Worm (Caenorhabditis elegans) whole organism, L1 larva: ENCODE results near the gene lsd-1.

Source experiments
- C04F5.9 ChIP-seq: sonication (generic microtip); optimal IDR thresholded peaks from 2 replicates; lab custom pipeline; 2016; ENCODE audit warnings: missing genetic modification characterization, missing compliant biosample characterization
- C16A3.4 ChIP-seq: fragments of 150-350 bp; optimal IDR thresholded peaks from 2 replicates; lab custom pipeline; 2014; ENCODE audit warnings: missing biosample characterization, missing genetic modification characterization
- aha-1 ChIP-seq: fragments of 150-350 bp; optimal IDR thresholded peaks from 2 replicates; lab custom pipeline; 2014; ENCODE audit warnings: missing biosample characterization, missing genetic modification characterization
- alr-1 ChIP-seq: fragments of 200-800 bp; sonication (Bioruptor generic); optimal IDR thresholded peaks from 2 replicates; lab custom pipeline; 2018; ENCODE audit warnings: borderline replicate concordance, mild to moderate bottlenecking, missing genetic modification characterization, missing compliant biosample characterization
- ama-1 ChIP-seq: fragments of 150-350 bp; optimal IDR thresholded peaks from 2 replicates; lab custom pipeline; 2014
- blmp-1 ChIP-seq: fragments of 150-350 bp; optimal IDR thresholded peaks from 2 replicates; lab custom pipeline; 2014; ENCODE audit warnings: missing biosample characterization, missing genetic modification characterization
- ceh-63 ChIP-seq: fragments of 200-800 bp; sonication (Bioruptor generic); optimal IDR thresholded peaks from 2 replicates; lab custom pipeline; 2018; ENCODE audit warnings: mild to moderate bottlenecking, missing genetic modification characterization, missing compliant biosample characterization
- ceh-8 ChIP-seq: fragments of 200-800 bp; sonication (Bioruptor generic); optimal IDR thresholded peaks from 2 replicates; lab custom pipeline; 2018; ENCODE audit warnings: mild to moderate bottlenecking, missing genetic modification characterization, moderate library complexity, missing compliant biosample characterization
- ceh-88 ChIP-seq: fragments of 200-800 bp; sonication (Bioruptor generic); IDR thresholded peaks from 2 replicates; pipeline ENCODE4 v1.3.6; 2022; ENCODE audit warnings: missing genetic modification characterization, missing compliant biosample characterization
- ces-1 ChIP-seq: fragments of 150-350 bp; optimal IDR thresholded peaks from 2 replicates; lab custom pipeline; 2014; ENCODE audit warnings: missing biosample characterization, missing genetic modification reagents, missing genetic modification characterization
- dsc-1 ChIP-seq: sonication (generic microtip); optimal IDR thresholded peaks from 2 replicates; lab custom pipeline; 2016; ENCODE audit warnings: mild to moderate bottlenecking, missing genetic modification characterization, missing compliant biosample characterization
- elt-3 ChIP-seq, 6 experiments: fragments of 150-350 bp in 1 of 6; sonication (generic microtip); optimal IDR thresholded peaks; 2 replicates each; lab custom pipeline; 2017 to 2018; ENCODE audit warnings: missing biosample characterization in 6 of 6, missing genetic modification characterization in 6 of 6, inconsistent platforms in 1 of 6
- ets-5 ChIP-seq: fragments of 200-800 bp; sonication (Bioruptor generic); IDR thresholded peaks from 2 replicates; pipeline ENCODE4 v1.3.6; 2022; ENCODE audit warnings: missing genetic modification characterization, missing compliant biosample characterization
- fkh-10 ChIP-seq: sonication (generic microtip); optimal IDR thresholded peaks from 2 replicates; lab custom pipeline; 2017; ENCODE audit warnings: missing biosample characterization, missing genetic modification reagents, missing genetic modification characterization
- fkh-4 ChIP-seq: sonication (generic microtip); optimal IDR thresholded peaks from 2 replicates; lab custom pipeline; 2016; ENCODE audit warnings: missing compliant biosample characterization, missing genetic modification characterization, borderline replicate concordance
- fkh-8 ChIP-seq: sonication (generic microtip); optimal IDR thresholded peaks from 2 replicates; lab custom pipeline; 2016; ENCODE audit warnings: mild to moderate bottlenecking, missing genetic modification characterization, missing compliant biosample characterization
- fos-1 ChIP-seq: fragments of 150-350 bp; optimal IDR thresholded peaks from 2 replicates; lab custom pipeline; 2014; ENCODE audit warnings: missing biosample characterization, missing genetic modification characterization
- grh-1 ChIP-seq: fragments of 200-800 bp; sonication (Bioruptor generic); IDR thresholded peaks from 2 replicates; pipeline ENCODE4 v1.3.6; 2022; ENCODE audit warnings: missing genetic modification reagents, missing genetic modification characterization, missing compliant biosample characterization
- hlh-17 ChIP-seq: fragments of 200-800 bp; sonication (Bioruptor generic); optimal IDR thresholded peaks from 2 replicates; lab custom pipeline; 2018; ENCODE audit warnings: missing genetic modification characterization, mild to moderate bottlenecking, missing compliant biosample characterization, moderate library complexity, borderline replicate concordance
- hpl-2 ChIP-seq: fragments of 150-350 bp; optimal IDR thresholded peaks from 2 replicates; lab custom pipeline; 2014; ENCODE audit warnings: missing biosample characterization, missing genetic modification reagents, missing genetic modification characterization
- irx-1 ChIP-seq: sonication (generic microtip); optimal IDR thresholded peaks from 2 replicates; lab custom pipeline; 2016; ENCODE audit warnings: missing genetic modification characterization, missing compliant biosample characterization
- isw-1 ChIP-seq: fragments of 200-800 bp; sonication (Bioruptor generic); IDR thresholded peaks from 2 replicates; pipeline ENCODE4 v1.3.6; 2022; ENCODE audit warnings: missing genetic modification characterization, missing compliant biosample characterization
- jun-1 ChIP-seq: fragments of 150-350 bp; optimal IDR thresholded peaks from 2 replicates; lab custom pipeline; 2014; ENCODE audit warnings: missing biosample characterization, missing genetic modification reagents, missing genetic modification characterization
- lin-13 ChIP-seq: fragments of 150-350 bp; optimal IDR thresholded peaks from 2 replicates; lab custom pipeline; 2014; ENCODE audit warnings: missing biosample characterization, missing genetic modification reagents, missing genetic modification characterization
- lin-14 ChIP-seq: fragments of 200-800 bp; sonication (Bioruptor generic); optimal IDR thresholded peaks from 2 replicates; lab custom pipeline; 2018; ENCODE audit warnings: mild to moderate bottlenecking, missing genetic modification characterization, moderate library complexity, missing compliant biosample characterization
- lin-35 ChIP-seq, 2 experiments: fragments of 150-350 bp; optimal IDR thresholded peaks; 2 replicates each; lab custom pipeline; 2014; ENCODE audit warnings: missing biosample characterization in 2 of 2, missing genetic modification characterization in 2 of 2, missing genetic modification reagents in 2 of 2
- mab-9 ChIP-seq: fragments of 200-800 bp; sonication (Bioruptor generic); IDR thresholded peaks from 2 replicates; pipeline ENCODE4 v1.3.6; 2022; ENCODE audit warnings: missing genetic modification reagents, missing genetic modification characterization, missing compliant biosample characterization
- mdl-1 ChIP-seq, 2 experiments: fragments of 150-350 bp; optimal IDR thresholded peaks; 2 replicates each; lab custom pipeline; 2014 to 2017; ENCODE audit warnings: missing biosample characterization in 2 of 2, missing genetic modification characterization in 2 of 2, inconsistent platforms in 1 of 2
- mep-1 ChIP-seq: fragments of 150-350 bp; optimal IDR thresholded peaks from 2 replicates; lab custom pipeline; 2014; ENCODE audit warnings: missing biosample characterization, missing genetic modification characterization
- nhr-12 ChIP-seq: sonication (generic microtip); optimal IDR thresholded peaks from 2 replicates; lab custom pipeline; 2017; ENCODE audit warnings: missing biosample characterization, missing genetic modification characterization
- nhr-19 ChIP-seq: fragments of 200-800 bp; sonication (Bioruptor generic); conservative IDR thresholded peaks from 2 replicates; pipeline ENCODE4 v1.3.6; 2022; ENCODE audit warnings: missing genetic modification characterization, missing compliant biosample characterization
- nhr-20 ChIP-seq: sonication (generic microtip); optimal IDR thresholded peaks from 2 replicates; lab custom pipeline; 2016; ENCODE audit warnings: mild to moderate bottlenecking, missing genetic modification characterization, missing compliant biosample characterization
- nhr-237 ChIP-seq: fragments of 150-350 bp; optimal IDR thresholded peaks from 2 replicates; lab custom pipeline; 2014; ENCODE audit warnings: missing biosample characterization, missing genetic modification characterization
- nhr-47 ChIP-seq: sonication (generic microtip); optimal IDR thresholded peaks from 2 replicates; lab custom pipeline; 2016; ENCODE audit warnings: mild to moderate bottlenecking, missing genetic modification characterization, moderate library complexity, missing compliant biosample characterization
- nhr-76 ChIP-seq: sonication (generic microtip); optimal IDR thresholded peaks from 2 replicates; lab custom pipeline; 2017; ENCODE audit warnings: missing biosample characterization, missing genetic modification characterization
- nhr-85 ChIP-seq: sonication (generic microtip); peaks from one replicate; lab custom pipeline; 2016; ENCODE audit warnings: missing genetic modification characterization, inconsistent platforms, missing compliant biosample characterization
- nhr-90 ChIP-seq: sonication (generic microtip); optimal IDR thresholded peaks from 2 replicates; lab custom pipeline; 2016; ENCODE audit warnings: mild to moderate bottlenecking, missing genetic modification characterization, missing compliant biosample characterization; ENCODE audit not compliant: poor library complexity
- pag-3 ChIP-seq: sonication (generic microtip); optimal IDR thresholded peaks from 2 replicates; lab custom pipeline; 2017; ENCODE audit warnings: missing genetic modification characterization, mild to moderate bottlenecking, missing compliant biosample characterization, antibody characterized with exemption, borderline replicate concordance; ENCODE audit not compliant: insufficient read depth
- snpc-4 ChIP-seq: fragments of 150-350 bp; optimal IDR thresholded peaks from 2 replicates; lab custom pipeline; 2014; ENCODE audit warnings: missing biosample characterization, missing genetic modification characterization
- sox-4 ChIP-seq: sonication (generic microtip); optimal IDR thresholded peaks from 2 replicates; lab custom pipeline; 2016; ENCODE audit warnings: missing genetic modification characterization, missing compliant biosample characterization
- sup-37 ChIP-seq: fragments of 200-800 bp; sonication (Bioruptor generic); optimal IDR thresholded peaks from 2 replicates; lab custom pipeline; 2018; ENCODE audit warnings: mild to moderate bottlenecking, missing genetic modification characterization, missing compliant biosample characterization
- swsn-7 ChIP-seq: sonication (generic microtip); optimal IDR thresholded peaks from 2 replicates; lab custom pipeline; 2016; ENCODE audit warnings: missing genetic modification characterization, missing compliant biosample characterization
- tlp-1 ChIP-seq: fragments of 150-350 bp; optimal IDR thresholded peaks from 2 replicates; lab custom pipeline; 2014; ENCODE audit warnings: missing biosample characterization, missing genetic modification characterization
- unc-130 ChIP-seq: fragments of 150-350 bp; optimal IDR thresholded peaks from 2 replicates; lab custom pipeline; 2017; ENCODE audit warnings: missing biosample characterization, missing genetic modification characterization, inconsistent platforms
- unc-30 ChIP-seq: sonication (generic microtip); optimal IDR thresholded peaks from 2 replicates; lab custom pipeline; 2017; ENCODE audit warnings: missing biosample characterization, missing genetic modification characterization
- unc-62 ChIP-seq: fragments of 150-350 bp; optimal IDR thresholded peaks from 2 replicates; lab custom pipeline; 2014; ENCODE audit warnings: missing biosample characterization, missing genetic modification reagents, missing genetic modification characterization
- xbp-1 ChIP-seq: sonication (generic microtip); optimal IDR thresholded peaks from 2 replicates; lab custom pipeline; 2016; ENCODE audit warnings: missing genetic modification characterization, missing compliant biosample characterization
- zip-4 ChIP-seq: fragments of 200-800 bp; sonication (Bioruptor generic); optimal IDR thresholded peaks from 2 replicates; lab custom pipeline; 2018; ENCODE audit warnings: mild to moderate bottlenecking, missing genetic modification characterization, moderate library complexity, missing compliant biosample characterization
- ztf-11 ChIP-seq, 2 experiments: sonication (generic microtip); optimal IDR thresholded peaks; 2 replicates each; lab custom pipeline; 2016 to 2017; ENCODE audit warnings: missing genetic modification characterization in 2 of 2, missing biosample characterization in 1 of 2, missing compliant biosample characterization in 1 of 2
- ztf-4 ChIP-seq: fragments of 150-350 bp; optimal IDR thresholded peaks from 2 replicates; lab custom pipeline; 2014; ENCODE audit warnings: missing biosample characterization, missing genetic modification characterization

The lsd-1 gene

DNA sequence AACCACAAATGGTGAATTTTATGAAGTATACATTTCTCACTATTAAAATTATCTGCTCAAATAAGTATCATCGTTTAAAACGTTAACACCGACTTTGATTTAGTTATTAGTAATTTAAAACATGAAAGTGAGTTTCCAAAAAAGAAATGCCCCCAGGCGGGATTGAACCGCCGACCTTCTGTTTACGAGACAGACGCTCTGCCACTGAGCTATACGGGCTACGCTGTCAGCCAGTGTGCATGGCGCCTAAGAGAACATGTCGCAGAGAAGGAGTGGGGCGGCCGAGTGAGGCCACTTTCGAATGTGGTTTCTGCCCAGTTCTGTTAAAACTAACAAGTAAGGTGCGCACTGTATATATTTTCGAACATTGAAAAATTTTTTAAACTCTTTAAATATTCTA is 13.7 kb upstream of the lsd-1 start (continued):
- no peak for TF ChIP-seq aha-1 (tag; lab: Kevin White, UChicago)
- no peak for TF ChIP-seq nhr-76
- no peak for TF ChIP-seq tlp-1
- no peak for TF ChIP-seq blmp-1 (tag; lab: Kevin White, UChicago)
- TF ChIP-seq lin-13 (GFP tag; lab: Kevin White, UChicago): no peak
- peak; percentile 41 for TF ChIP-seq fkh-8
- TF ChIP-seq nhr-19 (GFP tag; lab: Robert Waterston, UW): peak; percentile 71
- TF ChIP-seq dsc-1: peak; percentile 67
- TF ChIP-seq mab-9 (GFP tag; lab: Robert Waterston, UW): no peak
- peak; percentile 13 for TF ChIP-seq snpc-4 (tag; lab: Kevin White, UChicago)
- TF ChIP-seq C16A3.4 (tag; lab: Kevin White, UChicago): peak; percentile 57
- TF ChIP-seq C04F5.9 (tag; lab: Kevin White, UChicago): no peak
- no peak for TF ChIP-seq unc-30 (tag; lab: Kevin White, UChicago)
- TF ChIP-seq ceh-88: peak; percentile 49; the same call in 1 of the 2 replicates
- peak in 1 of 2 experiments; percentile 21 for TF ChIP-seq mdl-1 (tag; optimal IDR thresholded peaks at IDR 0.05; lab: Kevin White, UChicago)
- TF ChIP-seq ceh-8 (GFP tag; lab: Kevin White, UChicago): no peak
- TF ChIP-seq isw-1 (GFP tag; lab: Robert Waterston, UW): no peak
- peak; percentile 78 for TF ChIP-seq nhr-47 (tag; lab: Kevin White, UChicago)
- peak; percentile 43 for TF ChIP-seq fkh-10 (GFP tag; lab: Kevin White, UChicago)
- no peak for TF ChIP-seq sup-37 (GFP tag; lab: Kevin White, UChicago)
- no peak for TF ChIP-seq sox-4
- TF ChIP-seq pag-3: no peak
- TF ChIP-seq ztf-4: no peak
- TF ChIP-seq fos-1: peak; percentile 10
- no peak for TF ChIP-seq unc-62 (GFP tag; lab: Kevin White, UChicago)
- TF ChIP-seq unc-130 (tag; lab: Kevin White, UChicago): peak; percentile 23
- TF ChIP-seq mep-1 (tag; lab: Kevin White, UChicago): peak; percentile 27
- no peak for TF ChIP-seq zip-4
- no peak for TF ChIP-seq alr-1 (tag; lab: Kevin White, UChicago)
- TF ChIP-seq ces-1 (GFP tag; lab: Kevin White, UChicago): no peak
- TF ChIP-seq nhr-12 (tag; lab: Kevin White, UChicago): no peak

DNA sequence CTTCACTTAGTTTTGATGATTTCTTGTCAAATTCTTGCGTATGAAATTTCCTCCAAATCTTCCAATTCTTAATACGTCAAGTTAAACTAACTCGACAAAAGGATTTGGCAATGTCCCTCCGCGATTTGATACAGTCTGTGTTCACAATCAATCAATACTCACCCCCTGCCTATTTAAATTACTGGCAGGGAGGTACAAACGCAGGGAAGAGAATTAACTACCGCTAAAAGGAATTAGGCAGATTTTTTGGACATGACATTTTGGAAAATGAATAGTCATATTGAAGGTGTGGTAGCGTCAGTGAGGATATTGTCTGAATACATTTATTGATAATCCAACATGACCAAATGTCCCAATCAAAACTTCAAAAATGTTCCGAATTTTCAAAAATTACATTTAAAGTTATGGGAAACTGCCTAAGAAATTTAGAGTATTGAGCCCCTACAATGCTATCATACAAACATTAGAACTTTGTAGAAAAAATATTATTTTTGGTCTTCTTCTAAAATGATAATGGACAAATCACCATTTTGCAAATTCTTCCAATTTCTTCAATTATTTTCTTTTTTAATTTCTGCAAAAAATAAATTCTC is 11.2 kb upstream of the lsd-1 start:
- TF ChIP-seq fkh-8 (peak; percentile 95), jun-1 (tag; lab: Kevin White, UChicago) (peak; percentile 100), mdl-1 (tag; optimal IDR thresholded peaks at IDR 0.05; lab: Kevin White, UChicago) (peak in 1 of 2 experiments; percentile 93), blmp-1 (tag; lab: Kevin White, UChicago) (peak; percentile 55), sox-4 (peak; percentile 99), fos-1 (peak; percentile 99), ceh-63 (peak; percentile 96), alr-1 (tag; lab: Kevin White, UChicago) (no peak), nhr-20 (tag; lab: Kevin White, UChicago) (peak; percentile 98), nhr-90 (tag; lab: Kevin White, UChicago) (peak; percentile 99), nhr-85 (tag; lab: Kevin White, UChicago) (peak; percentile 97), tlp-1 (no peak), ztf-11 (tag; optimal IDR thresholded peaks at IDR 0.05; lab: Kevin White, UChicago) (peak; percentile 90 to 93), lin-35 (GFP tag; optimal IDR thresholded peaks at IDR 0.05; lab: Kevin White, UChicago) (peak; percentile 65 to 93), lin-14 (GFP tag; lab: Kevin White, UChicago) (peak; percentile 96), ama-1 (no peak), swsn-7 (tag; lab: Kevin White, UChicago) (peak; percentile 98), ztf-4 (peak; percentile 99), xbp-1 (peak; percentile 96), irx-1 (peak; percentile 98), grh-1 (GFP tag; lab: Robert Waterston, UW) (peak; percentile 96), hpl-2 (GFP tag; lab: Kevin White, UChicago) (peak; percentile 100), hlh-17 (GFP tag; lab: Kevin White, UChicago) (no peak), fkh-4 (tag; lab: Kevin White, UChicago) (peak; percentile 92), nhr-237 (tag; lab: Kevin White, UChicago) (peak; percentile 97), nhr-19 (GFP tag; lab: Robert Waterston, UW) (peak; percentile 98), elt-3 (tag; optimal IDR thresholded peaks at IDR 0.05; lab: Kevin White, UChicago) (peak in 5 of 6 experiments; percentile 92 to 99 (median 97)), ceh-88 (peak; percentile 97), ets-5 (GFP tag; lab: Robert Waterston, UW) (no peak)
